Worm (Caenorhabditis elegans) whole organism, late embryonic: ENCODE measurements around the gene C39E9.8.

Source experiments
- ceh-31 ChIP-seq: sonication (generic microtip); optimal IDR thresholded peaks from 2 replicates; lab custom pipeline; 2016; ENCODE audit warnings: missing genetic modification characterization, missing compliant biosample characterization
- elt-2 ChIP-seq: sonication (generic microtip); optimal IDR thresholded peaks from 2 replicates; lab custom pipeline; 2016; ENCODE audit warnings: missing genetic modification reagents, missing genetic modification characterization, missing compliant biosample characterization
- ets-4 ChIP-seq: sonication (generic microtip); optimal IDR thresholded peaks from 2 replicates; lab custom pipeline; 2016; ENCODE audit warnings: missing genetic modification characterization, missing compliant biosample characterization
- lim-6 ChIP-seq: sonication (generic microtip); optimal IDR thresholded peaks from 2 replicates; lab custom pipeline; 2016; ENCODE audit warnings: missing genetic modification characterization, missing compliant biosample characterization
- nfya-1 ChIP-seq: sonication (generic microtip); optimal IDR thresholded peaks from 2 replicates; lab custom pipeline; 2017; ENCODE audit warnings: missing genetic modification characterization, mild to moderate bottlenecking, missing compliant biosample characterization, antibody characterized with exemption, moderate library complexity
- pat-9 ChIP-seq: fragments of 200-800 bp; sonication (Bioruptor generic); optimal IDR thresholded peaks from 2 replicates; lab custom pipeline; 2018; ENCODE audit warnings: mild to moderate bottlenecking, missing genetic modification characterization, moderate library complexity, missing compliant biosample characterization
- pqm-1 ChIP-seq: sonication (generic microtip); optimal IDR thresholded peaks from 2 replicates; lab custom pipeline; 2016; ENCODE audit warnings: missing genetic modification characterization, missing compliant biosample characterization
- ttx-3 ChIP-seq: sonication (generic microtip); optimal IDR thresholded peaks from 2 replicates; lab custom pipeline; 2016; ENCODE audit warnings: missing genetic modification reagents, missing genetic modification characterization, missing compliant biosample characterization

ce11 chrIV:13096778-13097177 is 17.5 kb downstream of the C39E9.8 start:
- TF ChIP-seq nfya-1 (tag; lab: Kevin White, UChicago) (no peak), elt-2 (no peak), ets-4 (tag; lab: Kevin White, UChicago) (no peak), ttx-3 (tag; lab: Kevin White, UChicago) (no peak), ceh-31 (tag; lab: Kevin White, UChicago) (no peak), pqm-1 (tag; lab: Kevin White, UChicago) (no peak), pat-9 (tag; lab: Kevin White, UChicago) (no peak), lim-6 (tag; lab: Kevin White, UChicago) (no peak)
